Worm (Caenorhabditis elegans): ENCODE results near the gene W03A5.2.

ce11 chrIII:5440540-5440939 is 34.7 kb downstream of the W03A5.2 start, which contains the start of gene W03A5.6:
- TF ChIP-seq lin-15B (tag; optimal IDR thresholded peaks at IDR 0.05) (no peak), nhr-77 (tag; optimal IDR thresholded peaks at IDR 0.05) (no peak), nhr-76 (tag; optimal IDR thresholded peaks at IDR 0.05) (no peak), nhr-25 (tag; optimal IDR thresholded peaks at IDR 0.05; ENCODE audit: borderline replicate concordance, insufficient read depth) (no peak), nhr-28 (tag; optimal IDR thresholded peaks at IDR 0.05) (no peak), ZK546.5 (tag; optimal IDR thresholded peaks at IDR 0.05) (no peak), snpc-4 (tag; optimal IDR thresholded peaks at IDR 0.05) (no peak), mxl-3 (GFP tag; optimal IDR thresholded peaks at IDR 0.05) (no peak), ztf-11 (tag; optimal IDR thresholded peaks at IDR 0.05) (no peak), egl-43 (GFP tag; IDR thresholded peaks at IDR 0.05) (no peak), ama-1 (optimal IDR thresholded peaks at IDR 0.05) (no peak), nhr-237 (tag; optimal IDR thresholded peaks at IDR 0.05) (no peak)
